Fruit fly (Drosophila melanogaster): ENCODE data around the gene CG15412.

DNA sequence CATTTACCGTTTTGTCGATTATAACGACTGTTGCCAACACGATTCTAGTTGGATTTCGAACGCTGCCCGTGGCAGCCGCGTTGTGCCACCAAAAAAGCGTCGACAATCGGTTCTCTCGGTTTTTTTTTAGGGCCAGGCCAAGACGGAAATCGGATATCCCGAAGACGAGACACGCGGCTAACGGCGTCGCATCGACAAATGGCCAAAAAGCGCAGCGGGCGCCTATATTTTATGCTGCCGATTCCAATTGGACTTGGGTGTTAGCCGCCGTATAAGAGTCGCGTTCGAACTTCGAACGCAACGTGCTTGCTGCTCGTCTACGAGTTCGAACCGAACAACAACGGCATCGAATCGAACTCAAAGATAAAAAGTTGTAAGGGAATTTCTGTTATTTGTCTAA, 47.2 kb upstream of the CG15412 start:
- TF ChIP-seq Sin3A (optimal IDR thresholded peaks at IDR 0.05) (no peak), Myc (optimal IDR thresholded peaks at IDR 0.05) (no peak), ttk (optimal IDR thresholded peaks at IDR 0.05) (no peak)
